Worm (Caenorhabditis elegans) whole organism, L4 larva: ENCODE measurements around the gene mca-1.

Experiments
- F37D6.2 ChIP-seq: sonication (generic microtip); optimal IDR thresholded peaks from 2 replicates; lab custom pipeline; 2016; ENCODE audit warnings: mild to moderate bottlenecking, missing genetic modification characterization, missing compliant biosample characterization
- T20F7.1 ChIP-seq: fragments of 200-800 bp; sonication (Bioruptor generic); optimal IDR thresholded peaks from 2 replicates; lab custom pipeline; 2018; ENCODE audit warnings: mild to moderate bottlenecking, missing genetic modification characterization, missing compliant biosample characterization
- Y48G9A.11 ChIP-seq: fragments of 200-800 bp; sonication (Bioruptor generic); IDR thresholded peaks from 2 replicates; pipeline ENCODE4 v1.3.6; 2022; ENCODE audit warnings: missing genetic modification reagents, missing genetic modification characterization, missing compliant biosample characterization
- ZK337.2 ChIP-seq: fragments of 200-800 bp; sonication (Bioruptor generic); IDR thresholded peaks from 2 replicates; pipeline ENCODE4 v1.3.6; 2022; ENCODE audit warnings: missing genetic modification reagents, missing genetic modification characterization, missing compliant biosample characterization
- ZK546.5 ChIP-seq, 2 experiments: sonication (generic microtip); optimal IDR thresholded peaks; 2 replicates each; lab custom pipeline; 2017; ENCODE audit warnings: missing biosample characterization in 2 of 2, missing genetic modification characterization in 2 of 2
- aha-1 ChIP-seq: fragments of 150-350 bp; peaks from one replicate; lab custom pipeline; 2014; ENCODE audit warnings: missing biosample characterization, missing genetic modification characterization
- arid-1 ChIP-seq: fragments of 200-800 bp; sonication (Bioruptor generic); conservative IDR thresholded peaks from 2 replicates; pipeline ENCODE4 v1.3.6; 2022; ENCODE audit warnings: missing genetic modification reagents, missing genetic modification characterization, missing compliant biosample characterization
- attf-4 ChIP-seq: sonication (generic microtip); optimal IDR thresholded peaks from 3 replicates; lab custom pipeline; 2017; ENCODE audit warnings: missing biosample characterization, missing genetic modification characterization
- ceh-44 ChIP-seq: fragments of 200-800 bp; sonication (Bioruptor generic); IDR thresholded peaks from 2 replicates; pipeline ENCODE4 v1.3.6; 2022; ENCODE audit warnings: missing genetic modification reagents, missing genetic modification characterization, missing compliant biosample characterization
- ceh-62 ChIP-seq: sonication (generic microtip); optimal IDR thresholded peaks from 2 replicates; lab custom pipeline; 2017; ENCODE audit warnings: missing biosample characterization, missing genetic modification characterization
- ces-1 ChIP-seq: fragments of 150-350 bp; sonication (generic microtip); optimal IDR thresholded peaks from 4 replicates; lab custom pipeline; 2014; ENCODE audit warnings: missing biosample characterization, missing genetic modification reagents, missing genetic modification characterization
- daf-16 ChIP-seq, 3 experiments: sonication (generic microtip); optimal IDR thresholded peaks; 2 replicates each; lab custom pipeline; 2016 to 2017; ENCODE audit warnings: missing genetic modification characterization in 3 of 3, missing genetic modification reagents in 3 of 3, mild to moderate bottlenecking in 2 of 3, missing compliant biosample characterization in 2 of 3, missing biosample characterization in 1 of 3, moderate library complexity in 1 of 3
- daf-8 ChIP-seq: fragments of 200-800 bp; sonication (Bioruptor generic); IDR thresholded peaks from 2 replicates; pipeline ENCODE4 v1.3.6; 2022; ENCODE audit warnings: missing genetic modification characterization, missing compliant biosample characterization
- dmd-6 ChIP-seq: fragments of 200-800 bp; sonication (Bioruptor generic); IDR thresholded peaks from 2 replicates; pipeline ENCODE4 v1.3.6; 2022; ENCODE audit warnings: missing genetic modification reagents, missing genetic modification characterization, missing compliant biosample characterization
- duxl-1 ChIP-seq: sonication (generic microtip); optimal IDR thresholded peaks from 2 replicates; lab custom pipeline; 2016; ENCODE audit warnings: mild to moderate bottlenecking, missing genetic modification characterization, moderate library complexity, missing compliant biosample characterization; ENCODE audit not compliant: poor library complexity
- dve-1 ChIP-seq: sonication (generic microtip); optimal IDR thresholded peaks from 2 replicates; lab custom pipeline; 2017; ENCODE audit warnings: antibody characterized with exemption, mild to moderate bottlenecking, missing genetic modification characterization, missing compliant biosample characterization; ENCODE audit not compliant: insufficient read depth
- egl-43 ChIP-seq: fragments of 200-800 bp; sonication (Bioruptor generic); IDR thresholded peaks from 2 replicates; pipeline ENCODE4 v1.3.6; 2022; ENCODE audit warnings: missing genetic modification reagents, missing genetic modification characterization, missing compliant biosample characterization
- fkh-10 ChIP-seq: fragments of 150-350 bp; optimal IDR thresholded peaks from 2 replicates; lab custom pipeline; 2014; ENCODE audit warnings: missing biosample characterization, missing genetic modification reagents, missing genetic modification characterization
- gei-8 ChIP-seq: fragments of 200-800 bp; sonication (Bioruptor generic); optimal IDR thresholded peaks from 2 replicates; lab custom pipeline; 2018; ENCODE audit warnings: mild to moderate bottlenecking, missing genetic modification characterization, missing compliant biosample characterization
- hlh-11 ChIP-seq: fragments of 200-800 bp; sonication (Bioruptor generic); optimal IDR thresholded peaks from 2 replicates; lab custom pipeline; 2018; ENCODE audit warnings: mild to moderate bottlenecking, missing genetic modification characterization, missing compliant biosample characterization
- lim-7 ChIP-seq: fragments of 200-800 bp; sonication (Bioruptor generic); IDR thresholded peaks from 2 replicates; pipeline ENCODE4 v1.3.6; 2022; ENCODE audit warnings: missing genetic modification characterization, missing compliant biosample characterization
- lin-1 ChIP-seq: fragments of 200-800 bp; sonication (Bioruptor generic); IDR thresholded peaks from 2 replicates; pipeline ENCODE4 v1.3.6; 2022; ENCODE audit warnings: missing genetic modification reagents, missing genetic modification characterization, missing compliant biosample characterization
- lin-15B ChIP-seq: fragments of 150-350 bp; sonication (generic microtip); optimal IDR thresholded peaks from 3 replicates; lab custom pipeline; 2014; ENCODE audit warnings: missing biosample characterization, missing genetic modification characterization
- lin-29 ChIP-seq: fragments of 200-800 bp; sonication (Bioruptor generic); IDR thresholded peaks from 2 replicates; pipeline ENCODE4 v1.3.6; 2022; ENCODE audit warnings: missing genetic modification reagents, missing genetic modification characterization, missing compliant biosample characterization
- lin-38 ChIP-seq: fragments of 200-800 bp; sonication (Bioruptor generic); IDR thresholded peaks from 2 replicates; pipeline ENCODE4 v1.3.6; 2022; ENCODE audit warnings: missing genetic modification reagents, missing genetic modification characterization, missing compliant biosample characterization
- lir-3 ChIP-seq: sonication (generic microtip); optimal IDR thresholded peaks from 2 replicates; lab custom pipeline; 2016; ENCODE audit warnings: mild to moderate bottlenecking, missing genetic modification characterization, missing compliant biosample characterization
- lsy-2 ChIP-seq, 2 experiments: fragments of 150-350 bp in 1 of 2; sonication (generic microtip) in 1 of 2; optimal IDR thresholded peaks; 2 replicates each; lab custom pipeline; 2014 to 2017; ENCODE audit warnings: missing biosample characterization in 2 of 2, missing genetic modification characterization in 2 of 2
- madf-9 ChIP-seq: fragments of 200-800 bp; sonication (Bioruptor generic); conservative IDR thresholded peaks from 2 replicates; pipeline ENCODE4 v1.3.6; 2022; ENCODE audit warnings: missing genetic modification reagents, missing genetic modification characterization, missing compliant biosample characterization
- mep-1 ChIP-seq: fragments of 150-350 bp; sonication (generic microtip); optimal IDR thresholded peaks from 3 replicates; lab custom pipeline; 2014; ENCODE audit warnings: missing biosample characterization, missing genetic modification characterization
- mxl-3 ChIP-seq: fragments of 200-800 bp; sonication (Bioruptor generic); optimal IDR thresholded peaks from 2 replicates; lab custom pipeline; 2018; ENCODE audit warnings: mild to moderate bottlenecking, missing genetic modification characterization, missing compliant biosample characterization
- nhr-102 ChIP-seq: sonication (generic microtip); optimal IDR thresholded peaks from 2 replicates; lab custom pipeline; 2016; ENCODE audit warnings: mild to moderate bottlenecking, missing genetic modification characterization, moderate library complexity, missing compliant biosample characterization
- nhr-11 ChIP-seq: fragments of 150-350 bp; optimal IDR thresholded peaks from 2 replicates; lab custom pipeline; 2014; ENCODE audit warnings: missing biosample characterization, missing genetic modification characterization
- nhr-28 ChIP-seq: fragments of 150-350 bp; optimal IDR thresholded peaks from 2 replicates; lab custom pipeline; 2014; ENCODE audit warnings: missing biosample characterization, missing genetic modification characterization
- nhr-41 ChIP-seq: fragments of 200-800 bp; sonication (Bioruptor generic); IDR thresholded peaks from 2 replicates; pipeline ENCODE4 v1.3.6; 2022; ENCODE audit warnings: missing genetic modification reagents, missing genetic modification characterization, missing compliant biosample characterization
- nhr-42 ChIP-seq: fragments of 200-800 bp; sonication (Bioruptor generic); IDR thresholded peaks from 2 replicates; pipeline ENCODE4 v1.3.6; 2022; ENCODE audit warnings: missing genetic modification characterization, missing compliant biosample characterization
- nhr-48 ChIP-seq: sonication (generic microtip); optimal IDR thresholded peaks from 2 replicates; lab custom pipeline; 2016; ENCODE audit warnings: mild to moderate bottlenecking, missing genetic modification characterization, missing compliant biosample characterization
- nhr-77 ChIP-seq: fragments of 150-350 bp; optimal IDR thresholded peaks from 2 replicates; lab custom pipeline; 2014; ENCODE audit warnings: missing biosample characterization, missing genetic modification characterization
- pqm-1 ChIP-seq: sonication (generic microtip); optimal IDR thresholded peaks from 2 replicates; lab custom pipeline; 2017; ENCODE audit warnings: missing biosample characterization, missing genetic modification characterization
- sdz-12 ChIP-seq: fragments of 200-800 bp; sonication (Bioruptor generic); optimal IDR thresholded peaks from 2 replicates; lab custom pipeline; 2018; ENCODE audit warnings: mild to moderate bottlenecking, missing genetic modification characterization, missing compliant biosample characterization
- spr-1 ChIP-seq: sonication (generic microtip); optimal IDR thresholded peaks from 2 replicates; lab custom pipeline; 2016; ENCODE audit warnings: mild to moderate bottlenecking, missing genetic modification characterization, missing compliant biosample characterization
- tra-1 ChIP-seq: fragments of 200-800 bp; sonication (Bioruptor generic); IDR thresholded peaks from 2 replicates; pipeline ENCODE4 v1.3.6; 2022; ENCODE audit warnings: missing genetic modification reagents, missing genetic modification characterization, missing compliant biosample characterization
- vab-7 ChIP-seq: fragments of 200-800 bp; sonication (Bioruptor generic); IDR thresholded peaks from 2 replicates; pipeline ENCODE4 v1.3.6; 2022; ENCODE audit warnings: missing genetic modification reagents, missing genetic modification characterization, missing compliant biosample characterization
- zip-11 ChIP-seq: fragments of 200-800 bp; sonication (Bioruptor generic); IDR thresholded peaks from 2 replicates; pipeline ENCODE4 v1.3.6; 2022; ENCODE audit warnings: missing genetic modification characterization, missing compliant biosample characterization

Gene mca-1

ce11 chrIV:9634848-9635247 is at the start of gene mca-1:
mca-1 (minus strand) TSS chrIV:9634948.
- peak; percentile 3 for TF ChIP-seq aha-1 (tag; lab: Kevin White, UChicago)
- TF ChIP-seq ceh-44 (GFP tag; lab: Robert Waterston, UW) = no peak

ce11 chrIV:9683433-9683832 is 48.7 kb upstream of the mca-1 start, which contains the start of the genes htas-1 and ZK1251.3:
htas-1 (minus strand) TSS chrIV:9683533.
ZK1251.3 (plus strand) TSS chrIV:9683658.
- TF ChIP-seq daf-16 (GFP tag; optimal IDR thresholded peaks at IDR 0.05; lab: Kevin White, UChicago) = no peak
- TF ChIP-seq daf-16 (tag; optimal IDR thresholded peaks at IDR 0.05; lab: Kevin White, UChicago) = no peak
- no peak for TF ChIP-seq nhr-77 (tag; lab: Kevin White, UChicago)
- TF ChIP-seq spr-1 (tag; lab: Kevin White, UChicago) = no peak
- no peak for TF ChIP-seq vab-7 (GFP tag; lab: Robert Waterston, UW)
- TF ChIP-seq sdz-12 (GFP tag; lab: Kevin White, UChicago) = no peak
- TF ChIP-seq lin-1 (GFP tag; lab: Robert Waterston, UW) = no peak
- no peak for TF ChIP-seq lsy-2 (tag; optimal IDR thresholded peaks at IDR 0.05; lab: Kevin White, UChicago)
- TF ChIP-seq egl-43 = no peak
- TF ChIP-seq nhr-11 (tag; lab: Kevin White, UChicago) = no peak

ce11 chrIV:9682514-9682913 is 47.8 kb upstream of the mca-1 start, which contains the start of gene ins-7:
ins-7 (minus strand) TSS chrIV:9682845.
- TF ChIP-seq nhr-48 (tag; lab: Kevin White, UChicago) = peak; percentile 30
- peak; percentile 65 for TF ChIP-seq hlh-11
- TF ChIP-seq madf-9 = no peak
- peak; percentile 79; the same call in 1 of the 2 replicates for TF ChIP-seq lin-1 (GFP tag; lab: Robert Waterston, UW)
- peak; percentile 64 for TF ChIP-seq pqm-1
- peak; percentile 40 for TF ChIP-seq T20F7.1 (GFP tag; lab: Kevin White, UChicago)
- no peak for TF ChIP-seq lir-3 (tag; lab: Kevin White, UChicago)
- peak; percentile 93 for TF ChIP-seq dmd-6 (GFP tag; lab: Robert Waterston, UW)
- TF ChIP-seq daf-8 = no peak
- TF ChIP-seq dve-1 (tag; lab: Kevin White, UChicago) = peak; percentile 76
- no peak for TF ChIP-seq zip-11 (GFP tag; lab: Robert Waterston, UW)
- no peak for TF ChIP-seq ZK337.2
- no peak for TF ChIP-seq spr-1 (tag; lab: Kevin White, UChicago)
- peak in 1 of 2 experiments; percentile 9 for TF ChIP-seq daf-16 (GFP tag; optimal IDR thresholded peaks at IDR 0.05; lab: Kevin White, UChicago)
- TF ChIP-seq daf-16 (tag; optimal IDR thresholded peaks at IDR 0.05; lab: Kevin White, UChicago) = no peak
- no peak for TF ChIP-seq lin-38
- no peak for TF ChIP-seq nhr-42 (GFP tag; lab: Robert Waterston, UW)
- no peak for TF ChIP-seq mxl-3 (GFP tag; lab: Kevin White, UChicago)
- TF ChIP-seq mep-1 = no peak
- no peak for TF ChIP-seq fkh-10 (GFP tag; lab: Kevin White, UChicago)
- TF ChIP-seq nhr-28 = peak; percentile 72
- TF ChIP-seq tra-1 (GFP tag; lab: Robert Waterston, UW) = peak; percentile 62; the same call in 1 of the 2 replicates
- no peak for TF ChIP-seq nhr-41 (GFP tag; lab: Robert Waterston, UW)
- TF ChIP-seq nhr-102 (tag; lab: Kevin White, UChicago) = no peak

ce11 chrIV:9680841-9681240 is 46.1 kb upstream of the mca-1 start, which contains the start of gene ins-8:
ins-8 (minus strand) TSS chrIV:9680941.
- no peak for TF ChIP-seq lir-3 (tag; lab: Kevin White, UChicago)
- TF ChIP-seq lin-15B (tag; lab: Kevin White, UChicago) = no peak
- no peak for TF ChIP-seq gei-8 (GFP tag; lab: Kevin White, UChicago)
- TF ChIP-seq attf-4 (tag; lab: Kevin White, UChicago) = no peak
- TF ChIP-seq F37D6.2 (tag; lab: Kevin White, UChicago) = no peak
- no peak for TF ChIP-seq arid-1
- TF ChIP-seq duxl-1 (tag; lab: Kevin White, UChicago) = no peak
- no peak for TF ChIP-seq lin-29
- no peak for TF ChIP-seq ZK546.5 (tag; optimal IDR thresholded peaks at IDR 0.05; lab: Kevin White, UChicago)
- no peak for TF ChIP-seq ceh-62
- TF ChIP-seq ces-1 (GFP tag; lab: Kevin White, UChicago) = no peak
- no peak for TF ChIP-seq lim-7
- TF ChIP-seq lsy-2 (tag; optimal IDR thresholded peaks at IDR 0.05; lab: Kevin White, UChicago) = no peak
- no peak for TF ChIP-seq Y48G9A.11 (GFP tag; lab: Robert Waterston, UW)
- TF ChIP-seq, all 104 proteins: peak for 0
